Fruit fly (Drosophila melanogaster) whole organism, larva: ENCODE measurements around the gene Tsp86D.
A peak's percentile ranks its signal among the peaks of the same experiment; 100 is the strongest.

Experiments used
- noc ChIP-seq: fragments of 200-800 bp; sonication (Bioruptor generic); optimal IDR thresholded peaks from 3 replicates; lab custom pipeline; 2019; ENCODE audit warnings: missing biosample characterization, mild to moderate bottlenecking, missing genetic modification characterization, moderate library complexity

The Tsp86D gene

dm6 chr3R:10863956-10864355 is 4.6 kb upstream of the Tsp86D start:
- TF ChIP-seq noc (tag; lab: Kevin White, UChicago), result no peak

DNA sequence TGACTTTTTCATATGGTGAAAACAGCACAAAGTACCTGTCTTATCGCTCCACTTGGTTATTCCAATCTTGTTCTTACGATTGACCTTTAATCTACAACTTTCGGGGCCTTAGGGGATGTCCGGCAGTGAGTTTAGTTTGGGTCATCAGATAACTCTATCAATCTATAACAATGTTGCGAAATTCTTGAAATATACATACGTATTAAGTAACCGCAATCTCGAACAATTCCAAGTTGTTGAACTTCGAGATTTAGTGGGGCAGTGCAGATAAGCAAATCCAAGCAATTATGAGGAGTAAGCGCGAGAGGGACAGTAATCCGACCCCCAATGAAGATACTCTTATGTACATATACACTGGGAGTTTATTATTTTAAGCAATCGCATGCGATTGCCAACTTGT is 2.1 kb downstream of the Tsp86D start:
- peak; percentile 81 for TF ChIP-seq noc (tag; lab: Kevin White, UChicago)

dm6 chr3R:10872148-10872783 is 3.8 kb downstream of the Tsp86D start, which contains the start of gene Fdh:
TSS of gene Fdh (minus strand) at chr3R:10872381.
- peak; percentile 46 for TF ChIP-seq noc (tag; lab: Kevin White, UChicago)

DNA sequence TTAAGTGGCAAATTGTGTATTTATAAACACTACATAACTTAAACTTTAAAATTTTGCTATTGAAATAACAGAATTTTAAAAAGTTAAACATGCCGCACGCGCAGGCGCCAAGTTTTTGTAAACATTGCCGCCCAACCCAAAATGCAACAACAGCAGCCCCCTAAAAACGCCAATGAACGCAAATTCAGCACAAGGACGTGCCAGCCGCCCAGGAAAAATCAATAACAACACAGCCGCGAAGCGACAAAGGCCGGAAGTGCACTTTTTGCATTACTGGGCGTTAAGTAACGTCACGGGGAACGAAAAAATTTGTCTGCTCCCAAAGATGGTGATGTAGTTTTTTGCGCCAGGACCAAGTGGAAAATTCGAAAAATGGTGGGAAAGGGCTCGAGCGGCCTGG is 4.3 kb downstream of the Tsp86D start, which contains the start of gene CG4596:
Gene CG4596, plus strand, starts transcription at position 219 of the 400 bp plus-strand sequence.
- TF ChIP-seq noc (tag; lab: Kevin White, UChicago), result no peak

- TF ChIP-seq noc (tag; lab: Kevin White, UChicago), result peak; percentile 93
Measured at dm6 chr3R:10875515-10876434, 7.3 kb downstream of the Tsp86D start, which contains the start of gene Sodh2. TSS of gene Sodh2 (plus strand) at chr3R:10876384.

DNA sequence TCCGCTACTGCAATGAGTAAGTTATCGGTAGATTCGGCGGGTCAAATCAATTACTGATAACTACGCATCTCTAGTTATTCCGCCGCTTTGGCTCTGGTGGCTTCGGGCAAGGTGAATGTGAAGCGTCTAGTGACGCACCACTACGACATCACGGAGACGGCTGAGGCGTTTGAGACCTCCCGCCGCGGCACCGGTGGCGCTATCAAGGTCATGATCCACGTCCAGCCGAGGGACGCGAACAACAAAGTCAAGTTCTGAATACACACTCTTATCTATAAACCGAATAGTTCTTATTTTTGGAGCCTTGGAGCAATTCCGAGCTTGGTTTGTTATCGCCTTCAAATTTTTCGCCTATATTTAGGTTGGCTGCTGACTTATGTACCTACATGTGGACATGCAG is 9.3 kb downstream of the Tsp86D start:
- peak; percentile 47 for TF ChIP-seq noc (tag; lab: Kevin White, UChicago)

dm6 chr3R:10878628-10879027 is 10.1 kb downstream of the Tsp86D start:
- no peak for TF ChIP-seq noc (tag; lab: Kevin White, UChicago)

dm6 chr3R:10879219-10879618 is 10.7 kb downstream of the Tsp86D start, which contains the start of gene CG14695:
TSS of gene CG14695 (minus strand) at chr3R:10879319.
- TF ChIP-seq noc (tag; lab: Kevin White, UChicago), result no peak

- no peak for TF ChIP-seq noc (tag; lab: Kevin White, UChicago)
Measured at dm6 chr3R:10881824-10882559, 13.5 kb downstream of the Tsp86D start, which contains the start of gene Tpc1. TSS of gene Tpc1 (minus strand) at chr3R:10882188.

- no peak for TF ChIP-seq noc (tag; lab: Kevin White, UChicago)
Measured at dm6 chr3R:10884031-10884677, 15.6 kb downstream of the Tsp86D start.

DNA sequence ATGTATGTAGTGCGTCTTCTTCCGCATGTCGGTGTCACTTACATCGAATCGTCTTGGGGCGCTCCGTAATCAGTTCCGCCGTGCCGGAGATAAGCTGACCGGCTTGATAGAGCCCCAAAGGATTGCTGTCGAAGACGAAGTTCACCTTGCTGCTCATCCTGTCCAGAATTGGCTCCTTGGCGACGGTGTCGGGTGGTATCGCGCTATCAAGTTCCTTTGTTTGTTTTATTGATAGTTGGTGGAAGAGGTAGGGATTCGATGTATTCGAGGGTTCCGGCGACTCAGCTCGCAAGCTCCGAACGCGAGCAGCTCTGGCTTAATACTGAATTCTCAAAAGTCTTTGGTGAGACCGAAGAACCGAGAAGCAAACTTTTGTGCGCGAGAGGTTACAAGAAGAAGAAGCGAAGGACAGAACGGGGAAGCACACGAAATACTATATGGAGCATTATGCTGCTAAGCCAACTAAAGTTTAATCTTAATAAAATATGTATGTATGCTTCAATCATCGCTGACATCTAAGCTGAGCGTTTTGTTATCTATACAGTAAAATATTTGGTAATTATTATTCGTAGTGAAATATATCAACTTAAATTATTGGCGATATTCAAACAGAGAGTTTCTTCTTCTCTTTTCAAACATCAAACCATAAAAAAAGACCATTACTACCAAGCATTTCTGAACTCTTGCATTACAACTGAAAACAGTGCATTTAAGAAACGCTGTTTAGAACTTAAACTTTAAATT is 16.3 kb downstream of the Tsp86D start, which contains the start of gene CG14696:
Gene CG14696, minus strand, starts transcription at position 324 of the 744 bp plus-strand sequence.
- no peak for TF ChIP-seq noc (tag; lab: Kevin White, UChicago)

dm6 chr3R:10885422-10886081 is 17.0 kb downstream of the Tsp86D start, which contains the start of gene Leash:
TSS of gene Leash (plus strand) at chr3R:10885540.
- TF ChIP-seq noc (tag; lab: Kevin White, UChicago), result no peak

DNA sequence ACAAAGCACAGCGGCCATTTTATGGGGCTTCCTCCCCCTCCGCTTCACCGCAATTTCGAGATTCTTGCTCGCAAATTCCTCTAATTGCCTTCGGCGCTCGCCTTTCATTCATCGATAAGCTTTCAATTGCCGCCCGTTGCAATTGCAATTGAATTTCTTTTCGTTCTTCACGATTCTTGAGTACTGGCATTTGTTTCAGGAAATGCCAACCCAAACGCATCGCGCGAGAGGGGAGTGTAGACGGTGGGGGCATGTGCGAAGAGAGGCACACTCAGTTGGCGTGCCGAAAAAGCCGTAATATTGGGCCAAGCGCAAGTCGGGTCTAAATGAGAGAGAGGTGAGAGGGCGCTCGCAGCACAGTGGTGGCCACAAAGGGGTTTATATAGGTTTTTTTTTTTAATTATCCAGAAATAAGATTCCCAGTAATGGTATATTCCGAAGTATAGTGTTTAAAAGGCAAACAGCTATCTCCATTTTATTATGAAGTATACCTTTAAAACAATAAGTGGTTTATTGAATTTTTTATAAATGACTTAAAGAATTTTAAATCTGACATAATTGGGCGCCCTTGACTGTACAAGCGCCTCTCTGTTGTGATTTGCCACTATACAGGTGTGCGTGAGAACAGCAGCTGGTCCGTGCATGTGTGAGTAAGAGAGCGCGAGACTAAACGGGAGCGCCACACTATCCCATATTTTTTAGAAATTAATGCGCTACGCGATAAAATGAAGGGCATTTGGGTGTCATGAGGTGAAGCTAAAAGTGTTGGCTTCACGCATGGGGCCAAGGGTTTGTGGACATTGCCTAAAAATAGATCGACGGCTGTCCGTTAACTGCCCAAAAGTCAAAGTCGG is 18.2 kb downstream of the Tsp86D start:
- TF ChIP-seq noc (tag; lab: Kevin White, UChicago), result peak; percentile 96
